Worm (Caenorhabditis elegans) whole organism, young adult: ENCODE results near the gene ZK1240.1.

ENCODE experiments used
- B0035.1 ChIP-seq: sonication (generic microtip); optimal IDR thresholded peaks from 2 replicates; lab custom pipeline; 2016; ENCODE audit warnings: missing genetic modification characterization, mild to moderate bottlenecking, missing compliant biosample characterization, missing genotype, missing genetic modification reagents
- B0261.1 ChIP-seq: sonication (generic microtip); optimal IDR thresholded peaks from 2 replicates; lab custom pipeline; 2016; ENCODE audit warnings: mild to moderate bottlenecking, missing genetic modification characterization, moderate library complexity, missing compliant biosample characterization
- C17E4.6 ChIP-seq: fragments of 200-800 bp; sonication (Bioruptor generic); IDR thresholded peaks from 2 replicates; pipeline ENCODE4 v1.3.6; 2022; ENCODE audit warnings: missing genetic modification reagents, missing genetic modification characterization, missing compliant biosample characterization
- F23B12.7 ChIP-seq: sonication (generic microtip); optimal IDR thresholded peaks from 2 replicates; lab custom pipeline; 2017; ENCODE audit warnings: missing genetic modification characterization, mild to moderate bottlenecking, missing compliant biosample characterization, antibody characterized with exemption, moderate library complexity; ENCODE audit not compliant: insufficient read depth
- akir-1 ChIP-seq: fragments of 200-800 bp; sonication (Bioruptor generic); optimal IDR thresholded peaks from 2 replicates; lab custom pipeline; 2018; ENCODE audit warnings: mild to moderate bottlenecking, missing genetic modification characterization, moderate library complexity, missing compliant biosample characterization
- aptf-2 ChIP-seq: fragments of 200-800 bp; sonication (Bioruptor generic); conservative IDR thresholded peaks from 2 replicates; pipeline ENCODE4 v1.3.6; 2022; ENCODE audit warnings: missing genetic modification reagents, missing genetic modification characterization, missing compliant biosample characterization
- attf-5 ChIP-seq: fragments of 200-800 bp; sonication (Bioruptor generic); optimal IDR thresholded peaks from 2 replicates; lab custom pipeline; 2018; ENCODE audit warnings: mild to moderate bottlenecking, missing genetic modification characterization, missing compliant biosample characterization
- bed-1 ChIP-seq: fragments of 200-800 bp; sonication (Bioruptor generic); IDR thresholded peaks from 2 replicates; pipeline ENCODE4 v1.3.6; 2022; ENCODE audit warnings: missing genetic modification reagents, missing genetic modification characterization, missing compliant biosample characterization
- ceh-27 ChIP-seq: fragments of 200-800 bp; sonication (Bioruptor generic); optimal IDR thresholded peaks from 2 replicates; lab custom pipeline; 2018; ENCODE audit warnings: mild to moderate bottlenecking, missing genetic modification characterization, moderate library complexity, missing compliant biosample characterization
- dpl-1 ChIP-seq: fragments of 150-350 bp; optimal IDR thresholded peaks from 2 replicates; lab custom pipeline; 2014; ENCODE audit warnings: missing biosample characterization, missing genetic modification reagents, missing genetic modification characterization
- egl-44 ChIP-seq: fragments of 200-800 bp; sonication (Bioruptor generic); IDR thresholded peaks from 2 replicates; pipeline ENCODE4 v1.3.6; 2022; ENCODE audit warnings: missing genetic modification reagents, missing genetic modification characterization, missing compliant biosample characterization
- him-1 ChIP-seq: sonication (generic microtip); optimal IDR thresholded peaks from 2 replicates; lab custom pipeline; 2016; ENCODE audit warnings: missing genotype, missing genetic modification reagents, missing genetic modification characterization, missing compliant biosample characterization
- hlh-26 ChIP-seq: fragments of 200-800 bp; sonication (Bioruptor generic); conservative IDR thresholded peaks from 2 replicates; pipeline ENCODE4 v1.3.6; 2022; ENCODE audit warnings: missing genetic modification reagents, missing genetic modification characterization, missing compliant biosample characterization
- hmg-20 ChIP-seq: fragments of 200-800 bp; sonication (Bioruptor generic); IDR thresholded peaks from 2 replicates; pipeline ENCODE4 v1.3.6; 2022; ENCODE audit warnings: missing genetic modification reagents, missing genetic modification characterization, missing compliant biosample characterization
- lin-26 ChIP-seq: fragments of 200-800 bp; sonication (Bioruptor generic); IDR thresholded peaks from 2 replicates; pipeline ENCODE4 v1.3.6; 2022; ENCODE audit warnings: missing genetic modification reagents, missing genetic modification characterization, missing compliant biosample characterization
- lsy-27 ChIP-seq: sonication (generic microtip); optimal IDR thresholded peaks from 2 replicates; lab custom pipeline; 2017; ENCODE audit warnings: missing genetic modification characterization, mild to moderate bottlenecking, missing compliant biosample characterization, antibody characterized with exemption, missing genotype, borderline replicate concordance; ENCODE audit not compliant: insufficient read depth
- madf-10 ChIP-seq: sonication (generic microtip); optimal IDR thresholded peaks from 2 replicates; lab custom pipeline; 2016; ENCODE audit warnings: mild to moderate bottlenecking, missing genetic modification characterization, missing compliant biosample characterization
- nhr-120 ChIP-seq: fragments of 200-800 bp; sonication (Bioruptor generic); IDR thresholded peaks from 2 replicates; pipeline ENCODE4 v1.3.6; 2022; ENCODE audit warnings: missing genetic modification characterization, missing compliant biosample characterization
- nhr-80 ChIP-seq: sonication (generic microtip); optimal IDR thresholded peaks from 2 replicates; lab custom pipeline; 2016; ENCODE audit warnings: missing genetic modification characterization, missing compliant biosample characterization
- rec-8 ChIP-seq, 2 experiments: sonication (generic microtip); optimal IDR thresholded peaks; 2 replicates each; lab custom pipeline; 2016; ENCODE audit warnings: mild to moderate bottlenecking in 2 of 2, missing genetic modification characterization in 2 of 2, missing genetic modification reagents in 2 of 2, missing genotype in 2 of 2, missing biosample characterization in 1 of 2, missing compliant biosample characterization in 1 of 2, moderate library complexity in 1 of 2
- rpc-1 ChIP-seq, 2 experiments: fragments of 150-350 bp in 1 of 2; sonication (generic microtip) in 1 of 2; optimal IDR thresholded peaks; 2 replicates each; lab custom pipeline; 2014 to 2018; ENCODE audit warnings: missing biosample characterization in 1 of 2, missing genetic modification characterization in 1 of 2, missing genetic modification reagents in 1 of 2, missing genotype in 1 of 2
- sdz-38 ChIP-seq: sonication (generic microtip); optimal IDR thresholded peaks from 2 replicates; lab custom pipeline; 2016; ENCODE audit warnings: missing genotype, missing genetic modification characterization, missing compliant biosample characterization
- snpc-3.4 ChIP-seq: sonication (generic microtip); optimal IDR thresholded peaks from 2 replicates; lab custom pipeline; 2017; ENCODE audit warnings: missing genetic modification characterization, mild to moderate bottlenecking, missing compliant biosample characterization, antibody characterized with exemption, moderate library complexity, missing genotype, missing genetic modification reagents
- tbp1 ChIP-seq: fragments of 200-800 bp; sonication (Bioruptor generic); optimal IDR thresholded peaks from 2 replicates; lab custom pipeline; 2018; ENCODE audit warnings: mild to moderate bottlenecking, missing genetic modification characterization, missing compliant biosample characterization
- tbx-9 ChIP-seq: sonication (generic microtip); optimal IDR thresholded peaks from 2 replicates; lab custom pipeline; 2016; ENCODE audit warnings: borderline replicate concordance, missing genetic modification characterization, inconsistent platforms, missing compliant biosample characterization
- tlf-1 ChIP-seq: fragments of 200-800 bp; sonication (Bioruptor generic); optimal IDR thresholded peaks from 2 replicates; lab custom pipeline; 2018; ENCODE audit warnings: mild to moderate bottlenecking, missing genetic modification characterization, missing compliant biosample characterization
- ztf-22 ChIP-seq: fragments of 200-800 bp; sonication (Bioruptor generic); optimal IDR thresholded peaks from 2 replicates; lab custom pipeline; 2018; ENCODE audit warnings: mild to moderate bottlenecking, missing genetic modification characterization, moderate library complexity, missing compliant biosample characterization
- ztf-3 ChIP-seq: fragments of 200-800 bp; sonication (Bioruptor generic); optimal IDR thresholded peaks from 2 replicates; lab custom pipeline; 2018; ENCODE audit warnings: mild to moderate bottlenecking, missing genetic modification characterization, missing compliant biosample characterization
- ztf-6 ChIP-seq: fragments of 200-800 bp; sonication (Bioruptor generic); IDR thresholded peaks from 2 replicates; pipeline ENCODE4 v1.3.6; 2022; ENCODE audit warnings: missing genetic modification reagents, missing genetic modification characterization, missing compliant biosample characterization

ZK1240.1 gene

ce11 chrII:2300861-2301260, 28.3 kb upstream of the ZK1240.1 start, which contains the start of gene B0281.5:
TSS of gene B0281.5 (minus strand) at chrII:2300961.
- TF ChIP-seq ztf-3 (no peak), attf-5 (GFP tag; lab: Kevin White, UChicago) (no peak)
- TF ChIP-seq, all 124 proteins: peak for 0

- TF ChIP-seq egl-44 (GFP tag; lab: Robert Waterston, UW) (no peak), tbx-9 (tag; lab: Kevin White, UChicago) (no peak), madf-10 (no peak), snpc-3.4 (tag; lab: Kevin White, UChicago) (no peak)
Observed at ce11 chrII:2302330-2302729, 26.9 kb upstream of the ZK1240.1 start, which contains the start of gene B0281.6. TSS of gene B0281.6 (minus strand) at chrII:2302430.

- TF ChIP-seq bed-1 (GFP tag; lab: Robert Waterston, UW) (no peak), hlh-26 (GFP tag; lab: Robert Waterston, UW) (no peak), tlf-1 (no peak), akir-1 (GFP tag; lab: Kevin White, UChicago) (no peak), him-1 (tag; lab: Kevin White, UChicago) (no peak), B0035.1 (no peak), rpc-1 (optimal IDR thresholded peaks at IDR 0.05; lab: Kevin White, UChicago) (peak; percentile 46), rpc-1 (tag; optimal IDR thresholded peaks at IDR 0.05; lab: Kevin White, UChicago) (peak; percentile 70), ztf-3 (no peak), egl-44 (GFP tag; lab: Robert Waterston, UW) (no peak), ztf-6 (no peak), tbp1 (GFP tag; lab: Kevin White, UChicago) (peak; percentile 86), nhr-120 (GFP tag; lab: Robert Waterston, UW) (no peak), rec-8 (tag; optimal IDR thresholded peaks at IDR 0.05; lab: Kevin White, UChicago) (no peak), F23B12.7 (tag; lab: Kevin White, UChicago) (no peak), C17E4.6 (GFP tag; lab: Robert Waterston, UW) (no peak), ceh-27 (GFP tag; lab: Kevin White, UChicago) (no peak), dpl-1 (GFP tag; lab: Kevin White, UChicago) (no peak), B0261.1 (tag; lab: Kevin White, UChicago) (peak; percentile 54)
Observed at ce11 chrII:2304575-2304974, 24.6 kb upstream of the ZK1240.1 start.

DNA sequence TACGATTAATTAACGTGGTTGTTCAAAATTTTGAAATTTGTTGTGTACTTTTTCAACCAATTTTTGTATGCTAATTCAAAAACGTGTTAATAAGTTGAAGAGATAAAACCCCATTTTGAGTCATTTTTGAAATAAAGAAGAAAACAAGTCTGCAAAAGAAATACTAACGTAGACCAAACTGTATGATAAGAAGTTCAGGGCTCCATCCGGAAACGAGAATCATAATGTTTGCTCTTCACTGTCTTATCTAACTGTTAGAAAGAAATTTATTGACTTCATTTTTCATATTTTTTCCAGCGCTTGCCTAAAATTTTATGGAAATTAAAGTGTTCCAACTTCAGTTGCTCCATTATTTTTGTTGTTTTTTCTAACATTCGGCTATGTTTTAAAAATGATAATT, 23.7 kb upstream of the ZK1240.1 start:
- TF ChIP-seq nhr-80 (tag; lab: Kevin White, UChicago) (peak; percentile 62), sdz-38 (tag; lab: Kevin White, UChicago) (no peak), B0261.1 (tag; lab: Kevin White, UChicago) (no peak)

- TF ChIP-seq hmg-20 (GFP tag; lab: Robert Waterston, UW) (no peak), ztf-22 (no peak), lin-26 (no peak), aptf-2 (GFP tag; lab: Robert Waterston, UW) (no peak)
Observed at ce11 chrII:2306741-2307140, 22.5 kb upstream of the ZK1240.1 start, which contains the start of gene B0281.3. TSS of gene B0281.3 (plus strand) at chrII:2307041.

- no peak for TF ChIP-seq lsy-27 (tag; lab: Kevin White, UChicago)
- TF ChIP-seq, all 124 proteins: peak for 0
Observed at ce11 chrII:2312747-2313146, 16.4 kb upstream of the ZK1240.1 start, which contains the start of the genes trim-21 and B0281.1. TSS of gene trim-21 (minus strand) at chrII:2312847. TSS of gene B0281.1 (plus strand) at chrII:2313067.
